Worm (Caenorhabditis elegans): ENCODE measurements around the gene efl-3.

Gene efl-3

DNA sequence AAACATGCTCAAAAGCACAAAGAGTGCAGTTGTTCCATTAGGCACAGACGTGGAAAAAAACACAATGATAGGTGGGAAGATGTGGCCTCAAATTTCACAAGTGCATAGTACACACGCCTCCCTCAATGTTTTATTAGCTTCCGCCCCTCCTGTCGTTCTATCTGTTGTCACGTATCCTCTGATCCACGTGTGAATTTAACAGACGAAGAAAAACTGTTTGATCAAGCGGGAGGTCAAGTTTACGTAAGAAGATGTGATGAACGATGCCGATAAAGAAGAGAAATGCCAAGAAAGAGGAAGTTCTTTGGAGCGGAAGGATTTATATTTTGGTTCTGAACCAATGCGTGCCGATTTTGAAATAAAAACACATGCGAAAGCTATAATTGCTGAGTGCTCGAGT is 38.3 kb downstream of the efl-3 start:
- TF ChIP-seq npax-4 (tag; optimal IDR thresholded peaks at IDR 0.05): no peak
- no peak for TF ChIP-seq fkh-10 (GFP tag; optimal IDR thresholded peaks at IDR 0.05)
- no peak for TF ChIP-seq pax-1 (tag; optimal IDR thresholded peaks at IDR 0.05)
- no peak for TF ChIP-seq K09A11.1 (tag; optimal IDR thresholded peaks at IDR 0.05; ENCODE audit: insufficient read depth)
- TF ChIP-seq ceh-9 (tag; optimal IDR thresholded peaks at IDR 0.05): no peak
- no peak for TF ChIP-seq pqm-1 (tag; optimal IDR thresholded peaks at IDR 0.05)
- TF ChIP-seq ets-4 (tag; optimal IDR thresholded peaks at IDR 0.05): no peak
- no peak for TF ChIP-seq ztf-16 (tag; optimal IDR thresholded peaks at IDR 0.05)
- no peak for TF ChIP-seq ceh-34 (tag; optimal IDR thresholded peaks at IDR 0.05)
- TF ChIP-seq sox-2 (GFP tag; IDR thresholded peaks at IDR 0.05): no peak
- no peak for TF ChIP-seq unc-55 (GFP tag; optimal IDR thresholded peaks at IDR 0.05)
- no peak for TF ChIP-seq ref-2 (tag; optimal IDR thresholded peaks at IDR 0.05)

DNA sequence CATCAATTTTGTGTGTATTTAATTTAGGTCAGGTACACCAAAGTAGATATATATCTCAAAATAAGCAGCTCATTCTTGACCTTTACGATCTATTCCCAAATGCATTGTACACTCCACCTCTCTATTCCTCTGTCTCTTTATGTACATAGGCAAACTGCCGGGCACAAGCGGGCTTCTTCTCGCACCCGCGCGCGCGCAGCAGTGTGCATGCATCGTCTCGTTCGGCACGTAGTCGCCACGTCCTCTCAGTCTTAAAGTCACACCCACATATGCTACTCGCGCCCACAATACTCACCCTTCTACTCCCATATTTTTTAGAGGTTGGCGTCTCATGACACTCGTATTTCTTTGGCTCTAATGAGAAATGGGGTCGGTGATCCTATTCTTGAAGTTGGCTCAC is 39.0 kb downstream of the efl-3 start:
- TF ChIP-seq hlh-13 (GFP tag; optimal IDR thresholded peaks at IDR 0.05): no peak
- TF ChIP-seq hlh-30 (tag; optimal IDR thresholded peaks at IDR 0.05; ENCODE audit: insufficient read depth): no peak
- no peak for TF ChIP-seq nfya-1 (tag; optimal IDR thresholded peaks at IDR 0.05)
- no peak for TF ChIP-seq gmeb-2 (tag; optimal IDR thresholded peaks at IDR 0.05)
- no peak for TF ChIP-seq T23F11.4 (GFP tag; optimal IDR thresholded peaks at IDR 0.05)
- TF ChIP-seq nhr-232 (tag; optimal IDR thresholded peaks at IDR 0.05): no peak
- TF ChIP-seq ceh-31 (tag; optimal IDR thresholded peaks at IDR 0.05): no peak
- no peak for TF ChIP-seq ceh-19 (GFP tag; optimal IDR thresholded peaks at IDR 0.05)
- no peak for TF ChIP-seq pax-1 (tag; optimal IDR thresholded peaks at IDR 0.05)
- TF ChIP-seq nhr-11 (tag; optimal IDR thresholded peaks at IDR 0.05): no peak
- TF ChIP-seq C08G9.2 (tag; optimal IDR thresholded peaks at IDR 0.05): no peak

DNA sequence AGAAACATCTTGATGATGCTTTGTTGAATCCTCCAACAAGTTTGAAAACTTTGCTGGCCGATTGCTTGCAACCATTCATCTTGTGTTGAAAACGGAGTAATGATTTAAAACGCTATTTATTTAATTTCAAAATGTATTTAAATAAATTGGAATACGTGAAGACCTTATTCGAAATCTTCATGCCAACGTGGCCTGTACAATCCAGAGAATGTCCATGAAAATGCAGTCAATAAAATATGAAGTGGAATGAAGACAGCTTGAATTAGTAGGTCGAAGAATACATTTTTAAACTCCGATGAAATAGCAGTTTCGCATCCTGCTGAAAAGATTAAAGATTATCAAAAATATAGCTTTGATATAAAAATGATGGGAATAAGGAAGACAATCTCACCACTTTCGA is 42.0 kb downstream of the efl-3 start, which contains the start of gene F22B5.5:
Gene F22B5.5, minus strand, starts transcription at position 101 of the 400 bp plus-strand sequence.
- TF ChIP-seq pag-3 (tag; optimal IDR thresholded peaks at IDR 0.05; ENCODE audit: borderline replicate concordance): no peak
- TF ChIP-seq ceh-19 (GFP tag; optimal IDR thresholded peaks at IDR 0.05): no peak
- no peak for TF ChIP-seq ttx-3 (tag; optimal IDR thresholded peaks at IDR 0.05)
- no peak for TF ChIP-seq npax-4 (tag; optimal IDR thresholded peaks at IDR 0.05)
- no peak for TF ChIP-seq sdc-2 (tag; optimal IDR thresholded peaks at IDR 0.05)
- TF ChIP-seq pqm-1 (tag; optimal IDR thresholded peaks at IDR 0.05): no peak
- no peak for TF ChIP-seq ahr-1 (tag; optimal IDR thresholded peaks at IDR 0.05)
- TF ChIP-seq lin-11 (tag; optimal IDR thresholded peaks at IDR 0.05): no peak
- TF ChIP-seq eyg-1 (tag; optimal IDR thresholded peaks at IDR 0.05): no peak
- TF ChIP-seq che-1 (tag; optimal IDR thresholded peaks at IDR 0.05): no peak
- TF ChIP-seq ceh-31 (tag; optimal IDR thresholded peaks at IDR 0.05): no peak
- TF ChIP-seq ceh-22 (tag; optimal IDR thresholded peaks at IDR 0.05): no peak
- no peak for TF ChIP-seq ceh-24 (tag; optimal IDR thresholded peaks at IDR 0.05)
- no peak for TF ChIP-seq pros-1 (tag; optimal IDR thresholded peaks at IDR 0.05)
- TF ChIP-seq zip-5 (tag; optimal IDR thresholded peaks at IDR 0.05): no peak

DNA sequence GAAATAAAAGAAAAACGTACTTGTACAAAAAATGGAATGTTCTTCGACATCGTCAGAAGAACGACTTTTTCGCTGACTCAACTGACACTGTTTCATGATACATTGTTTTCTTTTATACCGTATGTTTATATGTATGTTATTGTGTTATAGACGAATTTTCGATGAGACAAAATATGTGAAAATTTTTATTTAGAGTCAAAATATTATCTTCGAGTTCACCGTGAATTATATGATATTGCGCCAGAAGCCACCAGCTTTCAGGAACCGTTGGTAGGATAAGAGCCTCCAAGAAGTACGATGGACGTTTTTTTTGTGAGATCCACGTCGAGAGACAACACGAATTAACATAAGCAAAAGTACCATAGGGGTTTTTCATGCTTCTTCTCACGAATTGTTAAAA is 43.6 kb downstream of the efl-3 start, which contains the start of gene F22B5.6:
Gene F22B5.6, minus strand, starts transcription at position 101 of the 400 bp plus-strand sequence.
- TF ChIP-seq ceh-2 (tag; optimal IDR thresholded peaks at IDR 0.05) (no peak), lim-6 (tag; optimal IDR thresholded peaks at IDR 0.05) (no peak), hlh-13 (GFP tag; optimal IDR thresholded peaks at IDR 0.05) (no peak), dmd-4 (tag; optimal IDR thresholded peaks at IDR 0.05; ENCODE audit: borderline replicate concordance) (no peak), hlh-8 (tag; optimal IDR thresholded peaks at IDR 0.05) (no peak), elt-2 (tag; optimal IDR thresholded peaks at IDR 0.05) (no peak), F13H6.1 (tag; optimal IDR thresholded peaks at IDR 0.05) (no peak), npax-4 (tag; optimal IDR thresholded peaks at IDR 0.05) (no peak), mec-3 (tag; optimal IDR thresholded peaks at IDR 0.05; ENCODE audit: borderline replicate concordance) (no peak), pha-2 (tag; optimal IDR thresholded peaks at IDR 0.05) (no peak), hlh-15 (tag; optimal IDR thresholded peaks at IDR 0.05) (no peak), ceh-31 (tag; optimal IDR thresholded peaks at IDR 0.05) (no peak), ceh-48 (tag; optimal IDR thresholded peaks at IDR 0.05) (no peak), ceh-24 (tag; optimal IDR thresholded peaks at IDR 0.05) (no peak), che-1 (tag; optimal IDR thresholded peaks at IDR 0.05) (no peak), syd-9 (tag; optimal IDR thresholded peaks at IDR 0.05) (no peak), dve-1 (tag; optimal IDR thresholded peaks at IDR 0.05) (no peak), tbx-7 (tag; optimal IDR thresholded peaks at IDR 0.05) (no peak)
